Worm (Caenorhabditis elegans): Measurements from ENCODE around the gene npr-36.

DNA sequence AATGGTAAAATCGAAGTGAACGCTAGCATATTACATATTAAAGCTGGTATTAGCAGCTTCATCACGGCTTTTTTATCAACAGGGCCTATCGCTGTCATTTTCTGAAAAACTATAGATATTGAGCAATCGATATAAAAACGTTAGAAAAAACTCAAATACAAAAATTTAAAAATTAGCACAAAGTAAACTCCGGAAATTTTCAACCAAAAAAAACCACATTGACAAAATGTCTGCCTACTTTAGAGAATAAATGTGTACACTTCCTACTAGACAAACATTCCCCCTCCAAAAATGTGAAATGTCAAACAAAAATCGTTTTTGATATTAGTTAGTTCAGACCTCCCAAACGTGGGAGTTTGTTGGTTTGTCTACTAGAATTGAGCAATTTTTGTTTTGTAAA is 9.0 kb downstream of the npr-36 start, which contains the start of gene mfsd-10:
- TF ChIP-seq snpc-4 (tag; optimal IDR thresholded peaks at IDR 0.05) (no peak), nhr-12 (tag; optimal IDR thresholded peaks at IDR 0.05) (no peak), ceh-82 (tag; optimal IDR thresholded peaks at IDR 0.05) (no peak), nhr-25 (tag; optimal IDR thresholded peaks at IDR 0.05) (no peak), ZK546.5 (tag; optimal IDR thresholded peaks at IDR 0.05) (no peak), nhr-237 (tag; optimal IDR thresholded peaks at IDR 0.05) (no peak), F13H6.1 (tag; optimal IDR thresholded peaks at IDR 0.05) (no peak), blmp-1 (tag; optimal IDR thresholded peaks at IDR 0.05; ENCODE audit: insufficient read depth) (no peak), peb-1 (tag; optimal IDR thresholded peaks at IDR 0.05) (no peak), nhr-6 (tag; optimal IDR thresholded peaks at IDR 0.05) (no peak), unc-62 (GFP tag; optimal IDR thresholded peaks at IDR 0.05) (no peak), lin-11 (tag; optimal IDR thresholded peaks at IDR 0.05) (no peak), egl-27 (tag; optimal IDR thresholded peaks at IDR 0.05) (no peak)
